Fruit fly (Drosophila melanogaster): ENCODE measurements around the gene Cp7Fb.

The Cp7Fb gene

dm6 chrX:8489048-8489447, 15.4 kb downstream of the Cp7Fb start, which contains the start of gene CG33181:
TSS of gene CG33181 (plus strand) at chrX:8489348.
- TF ChIP-seq CG17801 (GFP tag; optimal IDR thresholded peaks at IDR 0.05; ENCODE audit: partially characterized antibody) = no peak

DNA sequence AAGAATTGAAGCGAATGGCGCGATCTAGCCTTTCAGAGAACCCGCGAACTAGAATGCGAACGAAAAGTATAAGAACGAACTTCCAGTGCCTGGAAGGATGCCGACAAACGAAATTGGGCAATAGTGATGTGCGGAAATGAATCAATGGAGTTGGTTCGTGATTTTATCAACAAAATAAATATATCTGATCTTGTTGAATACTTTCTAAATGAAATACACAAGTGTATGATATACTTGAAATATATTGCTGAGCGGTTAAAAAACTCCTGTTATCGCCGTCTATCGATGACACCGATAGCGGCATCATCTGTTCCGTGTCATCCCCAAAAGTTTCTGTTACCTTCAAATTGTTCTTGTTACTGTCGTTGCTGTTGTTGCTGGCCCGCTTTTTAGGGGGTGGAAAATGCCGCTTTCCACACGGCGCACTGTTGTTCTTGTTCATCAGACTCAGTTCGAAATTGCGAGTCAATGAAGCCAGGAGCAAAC, 15.9 kb downstream of the Cp7Fb start, which contains the start of gene otu:
TSS of gene otu (minus strand) at position 51 of the 486 bp plus-strand sequence.
- TF ChIP-seq CG17801 (GFP tag; optimal IDR thresholded peaks at IDR 0.05; ENCODE audit: partially characterized antibody) = no peak

DNA sequence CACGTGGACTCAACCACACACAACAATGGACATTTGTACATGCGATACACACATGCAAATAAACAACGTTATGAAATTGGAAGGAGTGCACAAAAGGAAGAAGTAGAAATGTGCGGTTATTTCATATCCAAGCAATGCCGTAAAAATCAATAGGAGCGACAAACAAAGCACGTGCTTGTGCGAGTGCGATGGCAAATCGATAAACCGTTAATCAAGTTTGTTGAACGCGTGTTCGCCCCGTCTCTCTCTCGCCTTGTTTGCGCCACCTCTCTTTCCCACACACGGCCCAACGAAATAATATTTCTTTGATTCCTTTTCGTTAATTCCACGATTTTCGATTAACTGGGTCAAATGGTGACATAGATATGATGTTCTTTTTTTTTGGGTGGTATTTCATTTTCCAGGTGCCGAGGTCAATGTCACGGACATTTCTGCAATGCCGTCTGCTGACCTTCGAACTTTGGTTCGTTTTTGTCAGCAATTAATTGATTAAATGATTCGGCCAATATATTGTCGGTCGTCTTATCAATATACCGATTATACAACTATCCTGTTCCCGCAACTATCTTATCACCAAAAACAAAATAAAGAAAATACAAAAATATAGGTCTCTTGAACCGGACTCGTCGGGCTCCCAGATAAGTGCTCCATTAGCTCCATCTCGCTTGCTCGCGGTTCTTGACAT, 16.8 kb downstream of the Cp7Fb start:
- TF ChIP-seq CG17801 (GFP tag; optimal IDR thresholded peaks at IDR 0.05; ENCODE audit: partially characterized antibody) = no peak

DNA sequence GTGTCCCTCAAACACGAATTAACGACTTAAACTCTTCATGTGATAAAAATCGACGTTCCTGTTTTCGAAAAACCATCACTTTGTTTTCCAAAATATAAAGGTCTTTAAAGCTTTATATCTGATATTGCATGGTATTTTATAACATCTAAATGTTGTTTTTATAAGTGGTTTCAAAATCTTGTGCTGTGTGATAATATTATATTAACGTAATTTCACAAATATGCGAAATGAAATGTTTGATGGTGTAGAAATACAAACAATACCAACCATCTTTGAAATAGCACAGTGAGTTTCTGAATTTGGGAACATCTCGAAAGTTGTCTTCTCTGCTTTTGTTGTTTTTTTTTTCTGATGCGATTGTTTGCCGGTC, 17.3 kb downstream of the Cp7Fb start:
- no peak for TF ChIP-seq CG17801 (GFP tag; optimal IDR thresholded peaks at IDR 0.05; ENCODE audit: partially characterized antibody)

DNA sequence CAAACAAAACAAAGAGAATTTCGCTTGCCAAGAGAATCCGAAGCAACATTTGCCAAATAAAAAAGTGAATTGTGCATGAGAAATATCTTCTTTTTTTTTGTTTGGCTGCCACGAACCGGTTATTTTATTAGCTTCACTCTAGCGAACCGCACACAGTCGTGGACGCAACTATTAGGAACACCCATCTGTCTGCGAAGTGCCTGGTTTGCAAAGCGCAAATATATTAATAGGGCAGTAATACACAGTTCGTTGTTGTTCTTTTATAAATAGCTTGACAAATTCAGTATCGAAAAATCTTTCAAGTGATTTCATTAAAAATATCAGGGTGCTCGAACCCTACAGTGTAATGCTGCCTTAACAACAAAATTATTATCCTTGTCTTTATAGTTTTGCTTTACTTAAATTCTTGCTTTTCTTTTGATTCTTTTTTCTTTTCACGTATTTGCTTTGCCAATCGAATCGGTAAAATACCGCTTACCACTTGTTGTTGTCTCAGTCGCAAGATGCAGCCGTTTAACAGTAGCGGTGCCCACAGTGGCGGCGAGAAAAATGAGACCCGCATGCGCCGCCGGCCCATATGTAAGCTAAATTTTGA, 17.9 kb downstream of the Cp7Fb start:
- no peak for TF ChIP-seq CG17801 (GFP tag; optimal IDR thresholded peaks at IDR 0.05; ENCODE audit: partially characterized antibody)

- TF ChIP-seq CG17801 (GFP tag; optimal IDR thresholded peaks at IDR 0.05; ENCODE audit: partially characterized antibody) = no peak
These were observed 19.2 kb downstream of the Cp7Fb start for dm6 chrX:8492849-8493248.

dm6 chrX:8493473-8493872, 19.8 kb downstream of the Cp7Fb start:
- no peak for TF ChIP-seq CG17801 (GFP tag; optimal IDR thresholded peaks at IDR 0.05; ENCODE audit: partially characterized antibody)

DNA sequence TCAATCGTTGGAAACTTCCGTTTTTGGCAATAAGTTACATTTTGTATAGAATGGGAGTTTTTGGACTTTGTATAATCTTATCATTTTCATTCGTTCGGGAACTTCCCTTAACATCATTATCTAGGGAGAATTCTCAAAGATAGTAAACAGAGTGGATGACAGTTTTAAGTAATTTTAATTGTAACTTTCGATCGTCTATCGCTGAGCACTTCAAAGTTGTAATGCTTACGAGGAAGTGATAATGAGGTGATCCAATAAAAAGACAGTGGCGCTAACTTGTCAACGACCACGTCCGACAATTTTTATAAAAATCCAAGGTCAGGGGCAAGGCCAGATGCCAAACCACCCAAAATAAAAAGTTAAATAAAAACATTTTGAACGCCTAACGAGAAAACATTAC, 22.7 kb downstream of the Cp7Fb start:
- TF ChIP-seq CG17801 (GFP tag; optimal IDR thresholded peaks at IDR 0.05; ENCODE audit: partially characterized antibody) = no peak

DNA sequence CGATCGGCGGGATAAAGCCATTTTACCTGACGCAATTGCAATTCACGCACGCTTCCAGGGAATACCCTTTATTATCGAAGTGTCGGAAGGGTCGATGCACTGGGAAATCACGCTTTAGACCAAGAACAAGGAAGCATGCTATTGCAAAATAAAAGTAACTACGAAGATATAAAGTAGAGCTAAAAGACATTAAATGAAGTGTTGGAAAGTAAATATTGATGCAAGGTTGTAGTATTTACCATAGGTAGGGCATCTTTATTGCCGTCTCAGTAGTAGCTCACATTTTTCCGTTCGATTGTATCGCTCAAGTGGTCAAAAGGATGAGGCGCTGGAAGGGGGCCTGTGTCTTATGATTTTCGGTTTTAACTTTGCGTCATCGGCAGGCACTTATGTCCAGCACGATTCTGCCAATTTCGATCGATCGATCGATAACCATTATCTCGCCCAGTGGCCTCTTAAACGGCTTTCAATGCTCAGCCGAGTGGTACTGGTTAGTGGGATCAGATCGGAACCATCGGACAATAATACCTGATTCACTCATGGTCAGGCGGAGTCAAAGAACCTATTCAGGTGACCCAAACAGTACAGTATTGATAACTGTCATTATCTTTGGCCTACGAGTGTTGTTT, 24.1 kb downstream of the Cp7Fb start:
- TF ChIP-seq CG17801 (GFP tag; optimal IDR thresholded peaks at IDR 0.05; ENCODE audit: partially characterized antibody) = no peak

- no peak for TF ChIP-seq CG17801 (GFP tag; optimal IDR thresholded peaks at IDR 0.05; ENCODE audit: partially characterized antibody)
These were observed 25.5 kb downstream of the Cp7Fb start for dm6 chrX:8499151-8499550.

DNA sequence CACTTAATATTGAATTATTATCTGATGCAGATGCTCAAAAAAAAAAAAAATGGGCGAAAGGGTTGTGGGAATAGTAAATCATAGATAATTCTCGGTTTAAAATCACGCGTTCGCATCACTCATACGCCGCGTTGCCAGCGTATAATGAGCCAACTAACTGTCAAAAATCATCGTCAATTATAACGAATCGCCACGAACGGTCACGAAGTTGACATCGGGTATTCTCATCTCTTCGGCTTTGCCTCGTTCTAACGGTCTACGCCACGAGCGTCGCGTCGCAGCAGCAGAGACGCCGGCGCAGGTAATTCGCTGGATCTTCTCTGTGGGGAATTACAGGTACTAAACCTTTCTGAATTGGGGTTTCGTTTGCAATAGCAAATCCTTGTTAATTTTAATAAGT, 27.7 kb downstream of the Cp7Fb start:
- TF ChIP-seq CG17801 (GFP tag; optimal IDR thresholded peaks at IDR 0.05; ENCODE audit: partially characterized antibody) = no peak

- TF ChIP-seq CG17801 (GFP tag; optimal IDR thresholded peaks at IDR 0.05; ENCODE audit: partially characterized antibody) = no peak
These were observed 28.4 kb downstream of the Cp7Fb start for dm6 chrX:8502053-8502452.

dm6 chrX:8505023-8505604, 31.5 kb downstream of the Cp7Fb start:
- TF ChIP-seq CG17801 (GFP tag; optimal IDR thresholded peaks at IDR 0.05; ENCODE audit: partially characterized antibody) = no peak

dm6 chrX:8510731-8511130, 37.1 kb downstream of the Cp7Fb start:
- no peak for TF ChIP-seq CG17801 (GFP tag; optimal IDR thresholded peaks at IDR 0.05; ENCODE audit: partially characterized antibody)

- TF ChIP-seq CG17801 (GFP tag; optimal IDR thresholded peaks at IDR 0.05; ENCODE audit: partially characterized antibody) = no peak
These were observed 38.6 kb downstream of the Cp7Fb start for dm6 chrX:8512251-8512650.
